Fruit fly (Drosophila melanogaster): ENCODE results near the gene CG15040.

- TF ChIP-seq Lpt (GFP tag; optimal IDR thresholded peaks at IDR 0.05) (no peak), Met (GFP tag; optimal IDR thresholded peaks at IDR 0.05) (no peak), CG6808 (GFP tag; optimal IDR thresholded peaks at IDR 0.05) (no peak), eg (GFP tag; IDR thresholded peaks at IDR 0.05) (no peak), acj6 (GFP tag; optimal IDR thresholded peaks at IDR 0.05) (no peak), CG6854 (GFP tag; optimal IDR thresholded peaks at IDR 0.05) (no peak), Ets21C (GFP tag; optimal IDR thresholded peaks at IDR 0.05) (no peak), CG11902 (GFP tag; optimal IDR thresholded peaks at IDR 0.05) (no peak), net (GFP tag; optimal IDR thresholded peaks at IDR 0.05) (no peak), fkh (GFP tag; optimal IDR thresholded peaks at IDR 0.05) (no peak)
Observed at dm6 chrX:18662053-18662452, 44.7 kb upstream of the CG15040 start, which contains the start of gene CG6696.

All from whole organism, prepupa.